Fruit fly (Drosophila melanogaster): ENCODE data around the gene CG46457.

- TF ChIP-seq CG12659 (GFP tag; optimal IDR thresholded peaks at IDR 0.05) (no peak), HLHmδ (GFP tag; optimal IDR thresholded peaks at IDR 0.05) (no peak), BEAF-32 (GFP tag; optimal IDR thresholded peaks at IDR 0.05) (no peak), CG13123 (GFP tag; optimal IDR thresholded peaks at IDR 0.05) (no peak)
Observed at dm6 chr3R:13553875-13554399, 24.8 kb upstream of the CG46457 start.

All from whole organism, embryonic.